Worm (Caenorhabditis elegans) whole organism, late embryonic: ENCODE measurements around the gene ZK402.2.

ENCODE experiments used
- fkh-10 ChIP-seq: fragments of 150-350 bp; optimal IDR thresholded peaks from 2 replicates; lab custom pipeline; 2014; ENCODE audit warnings: missing biosample characterization, missing genetic modification reagents, missing genetic modification characterization
- hlh-13 ChIP-seq: fragments of 200-800 bp; sonication (Bioruptor generic); optimal IDR thresholded peaks from 2 replicates; lab custom pipeline; 2018; ENCODE audit warnings: mild to moderate bottlenecking, missing genetic modification characterization, missing compliant biosample characterization

ce11 chrX:1412844-1413243 lies 9.3 kb downstream of the ZK402.2 start, which contains the start of gene srh-19:
- TF ChIP-seq hlh-13 (GFP tag; lab: Kevin White, UChicago) (no peak), fkh-10 (GFP tag; lab: Kevin White, UChicago) (no peak)
